Worm (Caenorhabditis elegans): ENCODE measurements around the gene R07B7.9.

DNA sequence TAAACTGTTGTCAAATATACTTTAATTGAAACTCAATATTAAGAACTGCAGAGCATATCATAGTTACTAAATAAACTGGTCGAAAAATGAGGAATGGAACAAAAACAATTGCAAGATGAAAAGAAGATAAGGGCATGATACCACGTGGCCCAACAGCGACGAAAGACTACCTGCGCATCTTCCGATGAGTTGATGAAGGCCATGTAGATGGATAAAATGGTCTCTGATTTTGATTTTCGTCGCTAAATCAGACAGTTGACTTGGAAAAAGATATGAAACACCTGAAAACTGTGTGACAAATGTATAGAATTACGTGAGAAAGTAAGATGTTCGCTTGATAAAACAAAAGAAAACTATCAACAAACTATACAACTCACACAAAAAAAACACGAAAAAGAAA, 8.7 kb downstream of the R07B7.9 start:
- TF ChIP-seq ceh-63 (GFP tag; optimal IDR thresholded peaks at IDR 0.05) = no peak
- no peak for TF ChIP-seq nhr-90 (tag; optimal IDR thresholded peaks at IDR 0.05; ENCODE audit: poor library complexity)
- TF ChIP-seq sox-4 (tag; optimal IDR thresholded peaks at IDR 0.05) = no peak
- TF ChIP-seq nhr-85 (tag) = peak; percentile 94
- TF ChIP-seq F16B12.6 (tag; optimal IDR thresholded peaks at IDR 0.05) = no peak
- TF ChIP-seq tbx-2 (tag; optimal IDR thresholded peaks at IDR 0.05) = no peak
- TF ChIP-seq dsc-1 (tag; optimal IDR thresholded peaks at IDR 0.05) = no peak
- no peak for TF ChIP-seq nhr-77 (tag; optimal IDR thresholded peaks at IDR 0.05)
- no peak for TF ChIP-seq jun-1 (tag; optimal IDR thresholded peaks at IDR 0.05)
- no peak for TF ChIP-seq fkh-4 (tag; optimal IDR thresholded peaks at IDR 0.05; ENCODE audit: borderline replicate concordance)
- TF ChIP-seq grh-1 (GFP tag; IDR thresholded peaks at IDR 0.05) = no peak
- TF ChIP-seq xbp-1 (tag; optimal IDR thresholded peaks at IDR 0.05) = no peak
- TF ChIP-seq fkh-10 (GFP tag; optimal IDR thresholded peaks at IDR 0.05) = no peak
- TF ChIP-seq ztf-11 (tag; optimal IDR thresholded peaks at IDR 0.05) = no peak

Measured in whole organism, L1 larva.